Fruit fly (Drosophila melanogaster): Measurements from ENCODE around the gene Ror.

Gene Ror

DNA sequence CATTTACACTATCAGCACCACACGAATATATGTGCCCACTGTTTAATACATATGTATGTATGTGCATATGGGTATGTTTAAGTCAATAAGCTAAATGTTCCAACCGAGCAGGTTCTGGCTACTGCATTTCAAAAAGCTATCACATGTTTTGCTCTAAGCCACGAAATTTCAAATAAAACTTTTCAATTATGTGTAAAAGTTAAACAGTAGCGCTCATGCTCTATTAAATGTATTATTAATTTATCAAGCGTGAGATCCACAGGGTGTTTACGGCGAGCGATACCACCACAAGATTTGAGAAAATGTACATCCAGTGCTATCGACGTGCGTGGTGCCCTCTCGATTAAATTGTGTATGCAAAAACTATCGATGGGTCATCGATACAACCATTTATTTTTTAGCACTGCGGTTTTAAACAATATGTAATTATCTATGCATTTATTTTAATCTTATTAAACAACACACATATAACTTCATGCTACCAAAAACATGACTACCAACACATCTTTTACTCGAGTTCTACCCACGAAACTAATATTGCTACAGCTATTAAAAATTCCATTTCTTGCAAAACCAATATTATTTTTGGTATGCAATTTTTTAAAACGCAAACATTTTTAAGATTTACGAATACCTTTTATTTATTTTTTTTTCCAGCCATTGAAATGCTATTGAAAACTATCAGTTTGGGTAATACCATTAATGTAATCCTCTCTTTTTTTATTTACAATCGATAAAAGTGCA, 9.3 kb downstream of the Ror start, which contains the start of gene Pten (continued):
- TF ChIP-seq net (GFP tag; optimal IDR thresholded peaks at IDR 0.05) = no peak
- TF ChIP-seq CG16779 (tag; optimal IDR thresholded peaks at IDR 0.05) = no peak
- TF ChIP-seq dsx (GFP tag; optimal IDR thresholded peaks at IDR 0.05; ENCODE audit: poor library complexity, severe bottlenecking) = no peak
- peak; percentile 50 for TF ChIP-seq acj6 (GFP tag; optimal IDR thresholded peaks at IDR 0.05)
- TF ChIP-seq Eip93F (GFP tag; optimal IDR thresholded peaks at IDR 0.05) = no peak
- TF ChIP-seq CG32006 (GFP tag; optimal IDR thresholded peaks at IDR 0.05) = no peak
- TF ChIP-seq ss (GFP tag; optimal IDR thresholded peaks at IDR 0.05) = peak in 1 of 2 experiments; percentile 3
- TF ChIP-seq CG6854 (GFP tag; optimal IDR thresholded peaks at IDR 0.05) = peak; percentile 25

DNA sequence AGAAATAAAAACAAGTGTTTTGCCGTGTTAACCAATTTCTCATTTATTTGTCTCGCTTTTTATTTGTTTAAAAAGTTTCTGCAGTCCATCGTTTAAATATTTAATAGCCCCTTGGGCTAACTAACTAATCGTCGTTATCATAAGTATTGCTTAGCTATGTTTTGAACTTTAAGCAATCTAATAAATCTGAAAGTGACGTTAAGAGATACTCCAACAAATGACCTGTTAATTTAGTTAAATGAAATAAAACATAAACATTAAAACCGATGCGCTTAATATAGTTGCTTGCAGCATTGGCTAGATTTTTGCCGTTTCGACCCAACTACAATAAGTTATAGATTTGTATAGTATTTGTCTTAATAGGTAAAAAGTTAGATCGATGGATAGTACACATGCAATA, 10.1 kb downstream of the Ror start:
- TF ChIP-seq CG11902 (GFP tag; optimal IDR thresholded peaks at IDR 0.05) = no peak
- TF ChIP-seq Sox15 (GFP tag; optimal IDR thresholded peaks at IDR 0.05) = no peak
- no peak for TF ChIP-seq ss (GFP tag; optimal IDR thresholded peaks at IDR 0.05)
- TF ChIP-seq lz (GFP tag; optimal IDR thresholded peaks at IDR 0.05) = no peak
- TF ChIP-seq Hr39 (GFP tag; optimal IDR thresholded peaks at IDR 0.05) = no peak
- no peak for TF ChIP-seq achi (GFP tag; optimal IDR thresholded peaks at IDR 0.05)
- TF ChIP-seq acj6 (GFP tag; optimal IDR thresholded peaks at IDR 0.05) = no peak
- TF ChIP-seq salr (GFP tag; optimal IDR thresholded peaks at IDR 0.05) = no peak

dm6 chr2L:10263343-10263744, 11.7 kb downstream of the Ror start, which contains the start of gene Rsf1:
TSS of gene Rsf1 (minus strand) at chr2L:10263554.
- TF ChIP-seq Eip78C (GFP tag) (peak; percentile 18), CG34406 (GFP tag; optimal IDR thresholded peaks at IDR 0.05) (no peak), CG3919 (GFP tag; optimal IDR thresholded peaks at IDR 0.05) (no peak)

dm6 chr2L:10263830-10264634, 12.4 kb downstream of the Ror start, which contains the start of gene REPTOR-BP:
TSS of gene REPTOR-BP (plus strand) at chr2L:10264125.
- TF ChIP-seq CG1621 (tag; optimal IDR thresholded peaks at IDR 0.05) (no peak), Smox (GFP tag; optimal IDR thresholded peaks at IDR 0.05) (no peak), eg (GFP tag; IDR thresholded peaks at IDR 0.05) (no peak), Blimp-1 (GFP tag; optimal IDR thresholded peaks at IDR 0.05) (no peak), dsx (GFP tag; optimal IDR thresholded peaks at IDR 0.05; ENCODE audit: poor library complexity, severe bottlenecking) (no peak), ss (GFP tag; optimal IDR thresholded peaks at IDR 0.05) (no peak), CG8119 (GFP tag; IDR thresholded peaks at IDR 0.05) (no peak), CG10669 (GFP tag; optimal IDR thresholded peaks at IDR 0.05) (no peak), CG3032 (tag; optimal IDR thresholded peaks at IDR 0.05) (no peak), CG6163 (GFP tag; IDR thresholded peaks at IDR 0.05) (no peak), CG6854 (GFP tag; optimal IDR thresholded peaks at IDR 0.05) (no peak), Eip78C (GFP tag) (peak; percentile 43), Eip75B (GFP tag; optimal IDR thresholded peaks at IDR 0.05) (no peak), CG6276 (GFP tag; optimal IDR thresholded peaks at IDR 0.05) (no peak), CG6808 (GFP tag; optimal IDR thresholded peaks at IDR 0.05) (no peak), achi (GFP tag; optimal IDR thresholded peaks at IDR 0.05) (no peak), net (GFP tag; optimal IDR thresholded peaks at IDR 0.05) (no peak), CG16779 (tag; optimal IDR thresholded peaks at IDR 0.05) (no peak), CG34406 (GFP tag; optimal IDR thresholded peaks at IDR 0.05) (no peak), CG4318 (GFP tag; optimal IDR thresholded peaks at IDR 0.05) (no peak), fkh (GFP tag; optimal IDR thresholded peaks at IDR 0.05) (peak; percentile 64), Sox14 (GFP tag; optimal IDR thresholded peaks at IDR 0.05) (no peak), CG8632 (GFP tag; optimal IDR thresholded peaks at IDR 0.05) (no peak), Eip93F (GFP tag; optimal IDR thresholded peaks at IDR 0.05) (peak; percentile 31), Sox102F (GFP tag; optimal IDR thresholded peaks at IDR 0.05) (no peak)

Measured in whole organism, prepupa.